Worm (Caenorhabditis elegans): Measurements from ENCODE around the gene srv-6.

srv-6 gene

ce11 chrX:4222779-4223387 lies 34.0 kb upstream of the srv-6 start (continued):
- TF ChIP-seq pax-3 (tag; optimal IDR thresholded peaks at IDR 0.05), result peak; percentile 86
- no peak for TF ChIP-seq alr-1 (tag; optimal IDR thresholded peaks at IDR 0.05; ENCODE audit: borderline replicate concordance)
- TF ChIP-seq snu-23 (GFP tag; optimal IDR thresholded peaks at IDR 0.05), result peak; percentile 97
- no peak for TF ChIP-seq ces-1 (GFP tag; optimal IDR thresholded peaks at IDR 0.05)
- TF ChIP-seq grh-1 (GFP tag; IDR thresholded peaks at IDR 0.05), result peak; percentile 95
- TF ChIP-seq isw-1 (GFP tag; IDR thresholded peaks at IDR 0.05), result peak; percentile 81
- TF ChIP-seq hlh-4 (tag; optimal IDR thresholded peaks at IDR 0.05), result no peak
- peak; percentile 96 for TF ChIP-seq dsc-1 (tag; optimal IDR thresholded peaks at IDR 0.05)
- TF ChIP-seq aly-2 (tag; optimal IDR thresholded peaks at IDR 0.05), result no peak
- no peak for TF ChIP-seq ets-5 (GFP tag; IDR thresholded peaks at IDR 0.05)
- TF ChIP-seq dpl-1 (GFP tag; optimal IDR thresholded peaks at IDR 0.05), result peak; percentile 19 to 45 (median 22)
- peak in 1 of 6 experiments; percentile 43 for TF ChIP-seq elt-3 (tag; optimal IDR thresholded peaks at IDR 0.05)
- peak; percentile 32 for TF ChIP-seq ceh-90 (tag; optimal IDR thresholded peaks at IDR 0.05)
- no peak for TF ChIP-seq pag-3 (tag; optimal IDR thresholded peaks at IDR 0.05; ENCODE audit: borderline replicate concordance, insufficient read depth)
- TF ChIP-seq ceh-63 (GFP tag; optimal IDR thresholded peaks at IDR 0.05), result no peak
- peak; percentile 91 for TF ChIP-seq hpl-2 (GFP tag; optimal IDR thresholded peaks at IDR 0.05)
- no peak for TF ChIP-seq unc-98 (GFP tag; IDR thresholded peaks at IDR 0.05)
- TF ChIP-seq fkh-10 (GFP tag; optimal IDR thresholded peaks at IDR 0.05), result no peak
- TF ChIP-seq nhr-77 (tag; optimal IDR thresholded peaks at IDR 0.05), result peak; percentile 50
- TF ChIP-seq ama-1 (optimal IDR thresholded peaks at IDR 0.05), result peak; percentile 65
- no peak for TF ChIP-seq nhr-76 (tag; optimal IDR thresholded peaks at IDR 0.05)
- peak; percentile 71 for TF ChIP-seq lir-3 (tag; optimal IDR thresholded peaks at IDR 0.05; ENCODE audit: poor library complexity)
- peak; percentile 84 for TF ChIP-seq mef-2 (tag; optimal IDR thresholded peaks at IDR 0.05)
- TF ChIP-seq xbp-1 (tag; optimal IDR thresholded peaks at IDR 0.05), result peak; percentile 96
- peak; percentile 54 for TF ChIP-seq fos-1 (tag; optimal IDR thresholded peaks at IDR 0.05)
- peak; percentile 99 for TF ChIP-seq nhr-71 (tag; optimal IDR thresholded peaks at IDR 0.05)
- peak; percentile 96 for TF ChIP-seq nhr-90 (tag; optimal IDR thresholded peaks at IDR 0.05; ENCODE audit: poor library complexity)
- peak; percentile 9 for TF ChIP-seq vab-15 (tag; optimal IDR thresholded peaks at IDR 0.05)
- TF ChIP-seq lin-39 (tag; optimal IDR thresholded peaks at IDR 0.05), result peak; percentile 84
- peak; percentile 88 for TF ChIP-seq sup-37 (GFP tag; optimal IDR thresholded peaks at IDR 0.05)
- peak; percentile 98 for TF ChIP-seq unc-86 (tag; optimal IDR thresholded peaks at IDR 0.05)
- TF ChIP-seq elt-2 (tag; optimal IDR thresholded peaks at IDR 0.05), result peak; percentile 88
- TF ChIP-seq zip-4 (GFP tag; optimal IDR thresholded peaks at IDR 0.05), result peak; percentile 83
- TF ChIP-seq fkh-8 (tag; optimal IDR thresholded peaks at IDR 0.05), result peak; percentile 84
- peak; percentile 59 for TF ChIP-seq lin-13 (GFP tag; optimal IDR thresholded peaks at IDR 0.05)
- TF ChIP-seq skn-1 (tag; optimal IDR thresholded peaks at IDR 0.05), result no peak
- peak; percentile 93 for TF ChIP-seq nhr-19 (GFP tag; conservative IDR thresholded peaks at IDR 0.05)
- TF ChIP-seq ceh-88 (GFP tag; IDR thresholded peaks at IDR 0.05), result peak; percentile 78
- no peak for TF ChIP-seq unc-130 (tag; optimal IDR thresholded peaks at IDR 0.05)
- TF ChIP-seq nhr-85 (tag), result peak; percentile 99
- no peak for TF ChIP-seq sptf-1 (tag; optimal IDR thresholded peaks at IDR 0.05)
- TF ChIP-seq ztf-11 (tag; optimal IDR thresholded peaks at IDR 0.05), result peak in 1 of 2 experiments; percentile 92
- peak; percentile 92 to 99 for TF ChIP-seq efl-1 (optimal IDR thresholded peaks at IDR 0.05)
- TF ChIP-seq efl-1 (GFP tag; optimal IDR thresholded peaks at IDR 0.05 in 1 of 2), result peak; percentile 38 to 93
- TF ChIP-seq tbx-2 (tag; optimal IDR thresholded peaks at IDR 0.05), result peak; percentile 97
- no peak for TF ChIP-seq lin-15B (tag; optimal IDR thresholded peaks at IDR 0.05)
